Worm (Caenorhabditis elegans) whole organism, L4 larva: ENCODE results near the gene F38B6.3.

Experiments
- aly-2 ChIP-seq: sonication (generic microtip); optimal IDR thresholded peaks from 2 replicates; lab custom pipeline; 2018; ENCODE audit warnings: missing biosample characterization, missing genetic modification characterization
- ceh-82 ChIP-seq: sonication (generic microtip); optimal IDR thresholded peaks from 2 replicates; lab custom pipeline; 2017; ENCODE audit warnings: missing biosample characterization, missing genetic modification characterization
- dpl-1 ChIP-seq: fragments of 150-350 bp; optimal IDR thresholded peaks from 2 replicates; lab custom pipeline; 2014; ENCODE audit warnings: missing biosample characterization, missing genetic modification reagents, missing genetic modification characterization
- dve-1 ChIP-seq: sonication (generic microtip); optimal IDR thresholded peaks from 2 replicates; lab custom pipeline; 2017; ENCODE audit warnings: antibody characterized with exemption, mild to moderate bottlenecking, missing genetic modification characterization, missing compliant biosample characterization; ENCODE audit not compliant: insufficient read depth
- lin-15B ChIP-seq: fragments of 150-350 bp; sonication (generic microtip); optimal IDR thresholded peaks from 3 replicates; lab custom pipeline; 2014; ENCODE audit warnings: missing biosample characterization, missing genetic modification characterization
- nhr-237 ChIP-seq: sonication (generic microtip); optimal IDR thresholded peaks from 2 replicates; lab custom pipeline; 2017; ENCODE audit warnings: missing biosample characterization, missing genetic modification characterization
- nhr-77 ChIP-seq: fragments of 150-350 bp; optimal IDR thresholded peaks from 2 replicates; lab custom pipeline; 2014; ENCODE audit warnings: missing biosample characterization, missing genetic modification characterization
- skn-1 ChIP-seq: fragments of 150-350 bp; optimal IDR thresholded peaks from 2 replicates; lab custom pipeline; 2014; ENCODE audit warnings: missing biosample characterization, missing genetic modification characterization
- unc-130 ChIP-seq: sonication (generic microtip); optimal IDR thresholded peaks from 2 replicates; lab custom pipeline; 2016; ENCODE audit warnings: missing genetic modification reagents, missing genetic modification characterization, missing compliant biosample characterization
- zfp-3 ChIP-seq: fragments of 200-800 bp; sonication (Bioruptor generic); conservative IDR thresholded peaks from 2 replicates; pipeline ENCODE4 v1.3.6; 2022; ENCODE audit warnings: missing genetic modification reagents, missing genetic modification characterization, missing compliant biosample characterization
- zip-2 ChIP-seq: fragments of 150-350 bp; optimal IDR thresholded peaks from 2 replicates; lab custom pipeline; 2014; ENCODE audit warnings: missing biosample characterization, missing genetic modification characterization

ce11 chrX:6718595-6718994, 25.2 kb downstream of the F38B6.3 start, which contains the start of gene smf-2:
- TF ChIP-seq nhr-77, result no peak
- TF ChIP-seq dve-1 (tag; lab: Kevin White, UChicago), result no peak
- no peak for TF ChIP-seq nhr-237
- TF ChIP-seq dpl-1 (GFP tag; lab: Kevin White, UChicago), result no peak
- no peak for TF ChIP-seq zfp-3 (GFP tag; lab: Robert Waterston, UW)
- no peak for TF ChIP-seq lin-15B (tag; lab: Kevin White, UChicago)
- no peak for TF ChIP-seq zip-2
- TF ChIP-seq skn-1, result no peak
- TF ChIP-seq ceh-82 (tag; lab: Kevin White, UChicago), result no peak
- TF ChIP-seq aly-2 (tag; lab: Kevin White, UChicago), result no peak
- TF ChIP-seq unc-130, result no peak
